Worm (Caenorhabditis elegans) whole organism, L2 larva: ENCODE results near the gene C16A11.7.

Source experiments
- R02D3.7 ChIP-seq: fragments of 150-350 bp; optimal IDR thresholded peaks from 2 replicates; lab custom pipeline; 2014; ENCODE audit warnings: missing biosample characterization, missing genetic modification characterization
- ZK546.5 ChIP-seq: sonication (generic microtip); optimal IDR thresholded peaks from 2 replicates; lab custom pipeline; 2017; ENCODE audit warnings: missing biosample characterization, missing genetic modification characterization
- ceh-82 ChIP-seq: fragments of 150-350 bp; optimal IDR thresholded peaks from 2 replicates; lab custom pipeline; 2014; ENCODE audit warnings: missing biosample characterization, missing genetic modification characterization
- elt-1 ChIP-seq: fragments of 150-350 bp; optimal IDR thresholded peaks from 2 replicates; lab custom pipeline; 2014; ENCODE audit warnings: missing biosample characterization, missing genetic modification characterization
- lsy-2 ChIP-seq, 2 experiments: fragments of 150-350 bp in 1 of 2; sonication (generic microtip) in 1 of 2; optimal IDR thresholded peaks; 2 replicates each; lab custom pipeline; 2014 to 2017; ENCODE audit warnings: missing biosample characterization in 2 of 2, missing genetic modification characterization in 2 of 2
- mdl-1 ChIP-seq, 2 experiments: fragments of 150-350 bp in 1 of 2; sonication (generic microtip) in 1 of 2; optimal IDR thresholded peaks; 2 replicates each; lab custom pipeline; 2017; ENCODE audit warnings: missing biosample characterization in 2 of 2, missing genetic modification characterization in 2 of 2
- nhr-11 ChIP-seq: fragments of 150-350 bp; optimal IDR thresholded peaks from 2 replicates; lab custom pipeline; 2014; ENCODE audit warnings: missing biosample characterization, missing genetic modification characterization
- nhr-12 ChIP-seq: fragments of 150-350 bp; optimal IDR thresholded peaks from 2 replicates; lab custom pipeline; 2014; ENCODE audit warnings: missing biosample characterization, missing genetic modification characterization
- nhr-23 ChIP-seq: fragments of 150-350 bp; optimal IDR thresholded peaks from 2 replicates; lab custom pipeline; 2014; ENCODE audit warnings: missing biosample characterization, missing genetic modification reagents, missing genetic modification characterization
- nhr-77 ChIP-seq: fragments of 150-350 bp; optimal IDR thresholded peaks from 2 replicates; lab custom pipeline; 2014; ENCODE audit warnings: missing biosample characterization, missing genetic modification characterization
- snpc-4 ChIP-seq: fragments of 150-350 bp; optimal IDR thresholded peaks from 2 replicates; lab custom pipeline; 2014; ENCODE audit warnings: missing biosample characterization, missing genetic modification characterization

ce11 chrII:4211113-4211512 is 45.6 kb downstream of the C16A11.7 start, which contains the start of gene F31D5.7:
- no peak for TF ChIP-seq nhr-23
- no peak for TF ChIP-seq nhr-77 (tag; lab: Kevin White, UChicago)
- no peak for TF ChIP-seq lsy-2 (tag; optimal IDR thresholded peaks at IDR 0.05; lab: Kevin White, UChicago)
- TF ChIP-seq mdl-1 (tag; optimal IDR thresholded peaks at IDR 0.05; lab: Kevin White, UChicago), result no peak
- no peak for TF ChIP-seq ceh-82 (tag; lab: Kevin White, UChicago)
- TF ChIP-seq snpc-4 (tag; lab: Kevin White, UChicago), result no peak
- no peak for TF ChIP-seq ZK546.5 (tag; lab: Kevin White, UChicago)
- no peak for TF ChIP-seq elt-1 (tag; lab: Kevin White, UChicago)
- no peak for TF ChIP-seq R02D3.7
- no peak for TF ChIP-seq nhr-12 (tag; lab: Kevin White, UChicago)
- TF ChIP-seq nhr-11, result no peak
